Fruit fly (Drosophila melanogaster) whole organism, embryonic: ENCODE results near the gene CG14079.

ENCODE experiments used
- Bteb2 ChIP-seq: fragments of 200-800 bp; sonication (Bioruptor generic); optimal IDR thresholded peaks from 2 replicates; lab custom pipeline; 2016; ENCODE audit warnings: missing biosample characterization, missing genetic modification characterization
- CG10147 ChIP-seq: fragments of 200-800 bp; sonication (Bioruptor generic); optimal IDR thresholded peaks from 2 replicates; lab custom pipeline; 2019; ENCODE audit warnings: missing biosample characterization, mild to moderate bottlenecking, missing genetic modification characterization, moderate library complexity
- CG11398 ChIP-seq: fragments of 200-800 bp; sonication (Bioruptor generic); optimal IDR thresholded peaks from 2 replicates; lab custom pipeline; 2016; ENCODE audit warnings: missing biosample characterization, missing genetic modification characterization
- CG13894 ChIP-seq: fragments of 200-800 bp; sonication (Bioruptor generic); optimal IDR thresholded peaks from 3 replicates; lab custom pipeline; 2018; ENCODE audit warnings: missing biosample characterization, mild to moderate bottlenecking, missing genetic modification characterization, moderate library complexity
- CG14014 ChIP-seq: fragments of 200-800 bp; sonication (Bioruptor generic); IDR thresholded peaks from 2 replicates; pipeline ENCODE4 v1.3.6; 2022; ENCODE audit warnings: missing biosample characterization, missing genetic modification characterization
- CG15514 ChIP-seq: fragments of 200-800 bp; sonication (Bioruptor generic); optimal IDR thresholded peaks from 3 replicates; lab custom pipeline; 2017; ENCODE audit warnings: missing biosample characterization, missing genetic modification characterization, mild to moderate bottlenecking, moderate library complexity, missing genetic modification reagents
- CG15601 ChIP-seq: fragments of 200-800 bp; sonication (Bioruptor generic); optimal IDR thresholded peaks from 3 replicates; lab custom pipeline; 2019; ENCODE audit warnings: missing biosample characterization, mild to moderate bottlenecking, missing genetic modification characterization, moderate library complexity
- CG17359 ChIP-seq: fragments of 200-800 bp; sonication (Bioruptor generic); optimal IDR thresholded peaks from 3 replicates; lab custom pipeline; 2018; ENCODE audit warnings: missing biosample characterization, mild to moderate bottlenecking, missing genetic modification characterization, moderate library complexity
- CG18599 ChIP-seq: fragments of 200-800 bp; sonication (Bioruptor generic); optimal IDR thresholded peaks from 3 replicates; lab custom pipeline; 2017; ENCODE audit warnings: missing biosample characterization, missing genetic modification characterization, mild to moderate bottlenecking, moderate library complexity, missing genetic modification reagents
- CG2120 ChIP-seq: fragments of 200-800 bp; sonication (Bioruptor generic); optimal IDR thresholded peaks from 3 replicates; lab custom pipeline; 2016; ENCODE audit warnings: missing biosample characterization, missing genetic modification characterization
- CG2712 ChIP-seq: fragments of 200-800 bp; optimal IDR thresholded peaks from 3 replicates; lab custom pipeline; 2019; ENCODE audit warnings: missing biosample characterization, mild to moderate bottlenecking, missing genetic modification characterization, moderate library complexity
- CG2875 ChIP-seq: fragments of 200-800 bp; sonication (Bioruptor generic); optimal IDR thresholded peaks from 2 replicates; lab custom pipeline; 2017; ENCODE audit warnings: missing biosample characterization, mild to moderate bottlenecking, missing genetic modification characterization, missing genetic modification reagents
- CG3726 ChIP-seq: fragments of 200-800 bp; sonication (Bioruptor generic); IDR thresholded peaks from 3 replicates; pipeline ENCODE4, ENCODE4 v1.3.6; 2022; ENCODE audit warnings: missing biosample characterization, missing genetic modification characterization
- CG9817 ChIP-seq: fragments of 200-800 bp; sonication (Bioruptor generic); optimal IDR thresholded peaks from 2 replicates; lab custom pipeline; 2018; ENCODE audit warnings: missing biosample characterization, mild to moderate bottlenecking, missing genetic modification characterization, moderate library complexity
- D19A ChIP-seq: fragments of 200-800 bp; optimal IDR thresholded peaks from 3 replicates; lab custom pipeline; 2019; ENCODE audit warnings: missing biosample characterization, mild to moderate bottlenecking, missing genetic modification characterization, moderate library complexity
- Fer3 ChIP-seq: fragments of 200-800 bp; sonication (Bioruptor generic); optimal IDR thresholded peaks from 2 replicates; lab custom pipeline; 2018; ENCODE audit warnings: missing biosample characterization, mild to moderate bottlenecking, missing genetic modification characterization, moderate library complexity
- HHEX ChIP-seq: fragments of 200-800 bp; sonication (Bioruptor generic); optimal IDR thresholded peaks from 3 replicates; lab custom pipeline; 2017; ENCODE audit warnings: missing biosample characterization, mild to moderate bottlenecking, missing genetic modification characterization, missing genetic modification reagents
- HLH4C ChIP-seq: fragments of 200-800 bp; sonication (Bioruptor generic); IDR thresholded peaks from 3 replicates; pipeline ENCODE4 v1.3.6; 2022; ENCODE audit warnings: missing biosample characterization, missing genetic modification characterization; ENCODE audit not compliant: partially characterized antibody
- Hr3 ChIP-seq: fragments of 200-800 bp; sonication (Bioruptor generic); optimal IDR thresholded peaks from 3 replicates; lab custom pipeline; 2016; ENCODE audit warnings: missing biosample characterization, missing genetic modification characterization
- Hr51 ChIP-seq, 2 experiments: fragments of 200-800 bp; sonication (Bioruptor generic); optimal IDR thresholded peaks; 2 replicates in 1 of 2; 3 replicates in 1 of 2; lab custom pipeline; 2016 to 2018; ENCODE audit warnings: missing biosample characterization in 2 of 2, missing genetic modification characterization in 2 of 2, mild to moderate bottlenecking in 1 of 2, moderate library complexity in 1 of 2
- Sry-β ChIP-seq: fragments of 200-800 bp; sonication (Bioruptor generic); optimal IDR thresholded peaks from 2 replicates; lab custom pipeline; 2018; ENCODE audit warnings: missing biosample characterization, mild to moderate bottlenecking, missing genetic modification characterization, moderate library complexity
- Ssrp ChIP-seq: fragments of 200-800 bp; sonication (Bioruptor generic); optimal IDR thresholded peaks from 2 replicates; lab custom pipeline; 2018; ENCODE audit warnings: missing biosample characterization, mild to moderate bottlenecking, missing genetic modification characterization, moderate library complexity
- Xrp1 ChIP-seq: fragments of 200-800 bp; sonication (Bioruptor generic); IDR thresholded peaks from 2 replicates; pipeline ENCODE4 v1.3.6; 2022; ENCODE audit warnings: missing biosample characterization, missing genetic modification characterization
- ab ChIP-seq: fragments of 200-800 bp; sonication (Bioruptor generic); optimal IDR thresholded peaks from 2 replicates; lab custom pipeline; 2016; ENCODE audit warnings: missing biosample characterization, missing genetic modification characterization
- amos ChIP-seq: fragments of 200-800 bp; sonication (Bioruptor generic); IDR thresholded peaks from 2 replicates; pipeline ENCODE4 v1.3.6; 2022; ENCODE audit warnings: missing biosample characterization, missing genetic modification characterization; ENCODE audit not compliant: partially characterized antibody
- ap ChIP-seq: fragments of 200-800 bp; sonication (Bioruptor generic); IDR thresholded peaks from 2 replicates; pipeline ENCODE4 v1.3.6; 2022; ENCODE audit warnings: missing biosample characterization, missing genetic modification characterization
- chm ChIP-seq: fragments of 200-800 bp; sonication (Bioruptor generic); IDR thresholded peaks from 2 replicates; pipeline ENCODE4 v1.3.6; 2022; ENCODE audit warnings: missing biosample characterization, missing genetic modification characterization
- ci ChIP-seq: fragments of 200-800 bp; sonication (Bioruptor generic); IDR thresholded peaks from 3 replicates; pipeline ENCODE4 v1.3.6; 2022; ENCODE audit warnings: missing biosample characterization, missing genetic modification characterization
- crp ChIP-seq, 2 experiments: fragments of 200-800 bp; sonication (Bioruptor generic); optimal IDR thresholded peaks; 2 replicates in 1 of 2; 3 replicates in 1 of 2; lab custom pipeline; 2017; ENCODE audit warnings: missing biosample characterization in 2 of 2, missing genetic modification characterization in 2 of 2, mild to moderate bottlenecking in 1 of 2, moderate library complexity in 1 of 2
- dmrt11E ChIP-seq: fragments of 200-800 bp; sonication (Bioruptor generic); optimal IDR thresholded peaks from 3 replicates; lab custom pipeline; 2018; ENCODE audit warnings: missing biosample characterization, mild to moderate bottlenecking, missing genetic modification characterization, moderate library complexity
- esg ChIP-seq: fragments of 200-800 bp; sonication (Bioruptor generic); conservative IDR thresholded peaks from 2 replicates; pipeline ENCODE4 v1.3.6; 2022; ENCODE audit warnings: missing biosample characterization, missing genetic modification characterization
- fd3F ChIP-seq: fragments of 200-800 bp; sonication (Bioruptor generic); optimal IDR thresholded peaks from 2 replicates; lab custom pipeline; 2018; ENCODE audit warnings: missing biosample characterization, mild to moderate bottlenecking, missing genetic modification characterization, moderate library complexity
- grau ChIP-seq: fragments of 200-800 bp; optimal IDR thresholded peaks from 3 replicates; lab custom pipeline; 2019; ENCODE audit warnings: missing biosample characterization, mild to moderate bottlenecking, missing genetic modification characterization, moderate library complexity
- gsb-n ChIP-seq: fragments of 200-800 bp; sonication (Bioruptor generic); optimal IDR thresholded peaks from 3 replicates; lab custom pipeline; 2018; ENCODE audit warnings: missing biosample characterization, mild to moderate bottlenecking, missing genetic modification characterization
- hb ChIP-seq: fragments of 200-800 bp; sonication (Bioruptor generic); IDR thresholded peaks from 3 replicates; pipeline ENCODE4 v1.3.6; 2022; ENCODE audit warnings: missing biosample characterization, missing genetic modification characterization; ENCODE audit not compliant: partially characterized antibody
- lmd ChIP-seq: fragments of 200-800 bp; sonication (Bioruptor generic); IDR thresholded peaks from 2 replicates; pipeline ENCODE4 v1.3.6; 2022; ENCODE audit warnings: missing biosample characterization, missing genetic modification characterization
- nmo ChIP-seq: fragments of 200-800 bp; sonication (Bioruptor generic); optimal IDR thresholded peaks from 2 replicates; lab custom pipeline; 2018; ENCODE audit warnings: missing biosample characterization, mild to moderate bottlenecking, missing genetic modification characterization, moderate library complexity
- p53 ChIP-seq: fragments of 200-800 bp; sonication (Bioruptor generic); optimal IDR thresholded peaks from 2 replicates; lab custom pipeline; 2016; ENCODE audit warnings: missing biosample characterization, missing genetic modification characterization
- pan ChIP-seq, 4 experiments: fragments of >200 bp in 3 of 4; fragments of 200-800 bp in 1 of 4; sonication (Bioruptor generic) in 1 of 4; optimal IDR thresholded peaks in 3 of 4; IDR thresholded peaks in 1 of 4; 2 replicates each; pipeline versions ENCODE4 v1.3.6 to Lab custom; 2017 to 2022; ENCODE audit warnings: missing biosample characterization in 2 of 4, missing genetic modification characterization in 2 of 4, mixed read lengths in 1 of 4
- sc ChIP-seq, 3 experiments: fragments of >200 bp in 2 of 3; fragments of 200-800 bp in 1 of 3; sonication (Bioruptor generic) in 1 of 3; optimal IDR thresholded peaks; 2 replicates in 2 of 3; 3 replicates in 1 of 3; lab custom pipeline; 2017; ENCODE audit warnings: mild to moderate bottlenecking in 1 of 3, missing biosample characterization in 1 of 3, missing genetic modification characterization in 1 of 3, missing genetic modification reagents in 1 of 3
- scrt ChIP-seq: fragments of 200-800 bp; sonication (Bioruptor generic); optimal IDR thresholded peaks from 2 replicates; lab custom pipeline; 2018; ENCODE audit warnings: missing biosample characterization, mild to moderate bottlenecking, missing genetic modification characterization, moderate library complexity
- slbo ChIP-seq: fragments of 200-800 bp; sonication (Bioruptor generic); IDR thresholded peaks from 2 replicates; pipeline ENCODE4 v1.3.6; 2022; ENCODE audit warnings: missing biosample characterization, missing genetic modification characterization
- sr ChIP-seq: fragments of 200-800 bp; sonication (Bioruptor generic); IDR thresholded peaks from 3 replicates; pipeline ENCODE4 v1.3.6; 2022; ENCODE audit warnings: missing biosample characterization, missing genetic modification characterization
- stc ChIP-seq: fragments of 200-800 bp; sonication (Bioruptor generic); IDR thresholded peaks from 2 replicates; pipeline ENCODE4 v1.3.6; 2022; ENCODE audit warnings: missing biosample characterization, missing genetic modification characterization
- wdn ChIP-seq: fragments of 200-800 bp; sonication (Bioruptor generic); IDR thresholded peaks from 2 replicates; pipeline ENCODE4 v1.3.6; 2022; ENCODE audit warnings: missing biosample characterization, missing genetic modification characterization

CG14079 gene

dm6 chr3L:19087369-19088275, 10.2 kb upstream of the CG14079 start (continued):
- TF ChIP-seq ap (GFP tag; lab: Robert Waterston, UW) (no peak), wdn (GFP tag; lab: Robert Waterston, UW) (no peak), sc (optimal IDR thresholded peaks at IDR 0.05; lab: Kevin White, UChicago) (no peak), sc (GFP tag; optimal IDR thresholded peaks at IDR 0.05; lab: Kevin White, UChicago) (peak; percentile 6), scrt (GFP tag; lab: Kevin White, UChicago) (peak; percentile 17), Fer3 (tag; lab: Kevin White, UChicago) (peak; percentile 37), fd3F (GFP tag; lab: Kevin White, UChicago) (peak; percentile 2), CG14014 (GFP tag; lab: Robert Waterston, UW) (peak; percentile 29; the same call in 1 of the 2 replicates), hb (GFP tag; lab: Robert Waterston, UW) (no peak), crp (GFP tag; optimal IDR thresholded peaks at IDR 0.05; lab: Kevin White, UChicago) (no peak), CG17359 (tag; lab: Kevin White, UChicago) (peak; percentile 31), CG11398 (GFP tag; lab: Kevin White, UChicago) (no peak), lmd (GFP tag; lab: Robert Waterston, UW) (0 out of 2 replicates have a peak, but pooled peaks have one; percentile 41), CG18599 (GFP tag; lab: Kevin White, UChicago) (peak; percentile 75), Sry-β (GFP tag; lab: Kevin White, UChicago) (no peak), CG10147 (GFP tag; lab: Kevin White, UChicago) (peak; percentile 27), CG2120 (peak; percentile 31), ci (GFP tag; lab: Robert Waterston, UW) (peak; percentile 27; the same call in 1 of the 3 replicates), Hr51 (GFP tag; optimal IDR thresholded peaks at IDR 0.05; lab: Kevin White, UChicago) (peak in 1 of 2 experiments; percentile 61), CG15601 (tag; lab: Kevin White, UChicago) (peak; percentile 1), Hr3 (GFP tag; lab: Kevin White, UChicago) (peak; percentile 10), stc (GFP tag; lab: Robert Waterston, UW) (0 out of 2 replicates have a peak, but pooled peaks have one; percentile 26), ab (GFP tag; lab: Kevin White, UChicago) (no peak), CG13894 (tag; lab: Kevin White, UChicago) (peak; percentile 88), HLH4C (GFP tag; lab: Robert Waterston, UW) (no peak), Xrp1 (peak; percentile 28; the same call in 1 of the 2 replicates), p53 (GFP tag; lab: Kevin White, UChicago) (no peak), D19A (peak; percentile 16), amos (GFP tag; lab: Robert Waterston, UW) (0 out of 2 replicates have a peak, but pooled peaks have one; percentile 12), slbo (0 out of 2 replicates have a peak, but pooled peaks have one; percentile 17), esg (peak; percentile 17; the same call in 1 of the 2 replicates), CG15514 (peak; percentile 19), CG2712 (tag; lab: Kevin White, UChicago) (peak; percentile 66), gsb-n (tag; lab: Kevin White, UChicago) (peak; percentile 18), dmrt11E (tag; lab: Kevin White, UChicago) (peak; percentile 19), CG9817 (tag; lab: Kevin White, UChicago) (peak; percentile 4), CG3726 (GFP tag; lab: Robert Waterston, UW) (no peak), sr (GFP tag; lab: Robert Waterston, UW) (peak; percentile 90), CG2875 (GFP tag; lab: Kevin White, UChicago) (no peak), pan (optimal IDR thresholded peaks at IDR 0.05; lab: Kevin White, UChicago) (no peak), pan (GFP tag; optimal IDR thresholded peaks at IDR 0.05 in 1 of 2, IDR thresholded peaks at IDR 0.05 in 1 of 2) (peak in 1 of 2 experiments; percentile 44), grau (tag; lab: Kevin White, UChicago) (peak; percentile 62), HHEX (GFP tag; lab: Kevin White, UChicago) (peak; percentile 36), nmo (GFP tag; lab: Kevin White, UChicago) (peak; percentile 34), chm (GFP tag; lab: Robert Waterston, UW) (no peak), Ssrp (peak; percentile 28), Bteb2 (GFP tag; lab: Kevin White, UChicago) (no peak)
